Worm (Caenorhabditis elegans) whole organism, L4 larva: ENCODE results near the gene F53A9.1.

Experiments
- hlh-30 ChIP-seq: sonication (generic microtip); optimal IDR thresholded peaks from 2 replicates; lab custom pipeline; 2017; ENCODE audit warnings: antibody characterized with exemption, mild to moderate bottlenecking, missing genetic modification characterization, missing compliant biosample characterization; ENCODE audit not compliant: insufficient read depth
- jun-1 ChIP-seq: fragments of 150-350 bp; optimal IDR thresholded peaks from 2 replicates; lab custom pipeline; 2014; ENCODE audit warnings: missing biosample characterization, missing genetic modification reagents, missing genetic modification characterization
- lin-13 ChIP-seq: fragments of 150-350 bp; optimal IDR thresholded peaks from 2 replicates; lab custom pipeline; 2014; ENCODE audit warnings: missing biosample characterization, missing genetic modification reagents, missing genetic modification characterization
- nhr-77 ChIP-seq: fragments of 150-350 bp; optimal IDR thresholded peaks from 2 replicates; lab custom pipeline; 2014; ENCODE audit warnings: missing biosample characterization, missing genetic modification characterization

DNA sequence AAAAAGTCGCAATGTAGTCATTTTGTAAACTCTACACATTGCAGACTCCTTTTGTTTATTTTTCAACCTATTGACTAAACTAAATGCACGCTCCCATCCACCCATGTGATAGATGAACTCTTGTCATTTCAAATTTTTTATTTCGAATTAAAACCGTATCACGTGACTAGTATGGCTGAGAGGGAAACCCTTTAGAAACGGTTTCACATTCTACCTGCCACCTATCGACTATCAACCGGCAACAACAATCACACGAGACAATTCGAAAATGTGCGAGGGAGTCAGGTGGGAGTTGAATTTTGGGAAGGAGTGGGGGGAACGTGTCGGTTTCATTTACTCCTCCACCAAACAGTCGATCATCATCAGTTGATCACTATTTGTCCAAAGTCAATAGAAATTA, 36.9 kb upstream of the F53A9.1 start:
- peak; percentile 57 for TF ChIP-seq nhr-77 (tag; lab: Kevin White, UChicago)
- TF ChIP-seq hlh-30 (tag; lab: Kevin White, UChicago) = peak; percentile 95
- TF ChIP-seq lin-13 (GFP tag; lab: Kevin White, UChicago) = no peak
- no peak for TF ChIP-seq jun-1 (tag; lab: Kevin White, UChicago)
